Fruit fly (Drosophila melanogaster): ENCODE results near the gene GstT3.

The GstT3 gene

DNA sequence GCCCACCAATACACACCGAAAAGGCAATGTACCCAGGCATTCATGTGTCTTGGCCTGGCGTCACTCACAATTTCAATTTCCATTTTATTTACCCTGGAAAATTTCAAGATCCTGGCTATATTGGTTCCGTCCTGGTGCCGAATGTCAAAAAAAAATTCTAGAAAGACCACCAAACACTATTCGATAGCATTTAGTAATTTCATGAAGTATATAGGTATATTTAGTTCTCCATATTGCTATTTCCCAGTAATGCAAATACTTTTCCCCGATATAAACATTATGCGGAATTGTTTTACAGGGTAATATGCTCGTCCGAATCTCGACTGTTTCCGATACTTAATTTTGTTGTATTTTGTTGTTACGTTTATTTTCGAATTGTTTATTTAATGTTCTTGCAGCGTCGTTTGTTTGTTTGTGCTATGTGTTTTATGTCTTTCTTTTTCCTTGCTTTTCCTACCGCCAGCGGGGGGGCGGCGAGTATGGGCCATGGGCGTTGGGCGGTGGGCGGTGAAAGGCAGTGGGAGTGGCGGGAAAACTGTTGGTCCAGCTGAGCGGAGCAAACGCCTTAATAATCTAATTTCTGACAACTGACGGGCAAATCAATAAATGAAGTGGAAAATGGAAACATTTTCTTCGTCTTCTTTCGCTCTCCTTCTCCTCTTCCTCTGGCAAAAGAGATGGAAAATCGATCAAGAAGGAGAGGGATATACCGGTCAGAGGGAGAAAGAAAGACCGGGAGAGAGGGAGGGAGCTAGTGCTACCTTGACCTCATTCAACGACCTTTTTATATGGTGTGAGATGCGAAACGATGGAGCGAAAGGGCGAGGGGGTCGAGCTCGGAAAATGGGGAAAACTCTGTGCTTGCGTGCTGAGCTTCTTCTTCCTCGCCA lies 28.8 kb downstream of the GstT3 start (continued):
- TF ChIP-seq Oli (tag; optimal IDR thresholded peaks at IDR 0.05): peak; percentile 67
- no peak for TF ChIP-seq CG17612 (GFP tag; IDR thresholded peaks at IDR 0.05)
- peak; percentile 38 for TF ChIP-seq E2f2 (GFP tag; IDR thresholded peaks at IDR 0.05)
- TF ChIP-seq CG2678 (tag; optimal IDR thresholded peaks at IDR 0.05): peak; percentile 70
- no peak for TF ChIP-seq Kr (GFP tag; optimal IDR thresholded peaks at IDR 0.05)
- TF ChIP-seq jigr1 (GFP tag; IDR thresholded peaks at IDR 0.05): no peak
- peak; percentile 45 for TF ChIP-seq jing (GFP tag; optimal IDR thresholded peaks at IDR 0.05)
- TF ChIP-seq Antp (GFP tag; optimal IDR thresholded peaks at IDR 0.05): peak; percentile 42
- peak; percentile 14 for TF ChIP-seq fd3F (GFP tag; optimal IDR thresholded peaks at IDR 0.05)
- TF ChIP-seq usp (GFP tag; optimal IDR thresholded peaks at IDR 0.05): no peak
- peak; percentile 72 for TF ChIP-seq shn (GFP tag; optimal IDR thresholded peaks at IDR 0.05)
- no peak for TF ChIP-seq CG13287 (GFP tag; IDR thresholded peaks at IDR 0.05; ENCODE audit: partially characterized antibody)
- peak; percentile 70 for TF ChIP-seq Ada2b (GFP tag; IDR thresholded peaks at IDR 0.05)
- no peak for TF ChIP-seq Usf (GFP tag; optimal IDR thresholded peaks at IDR 0.05)
- no peak; the same call in 1 of the 2 replicates for TF ChIP-seq ssp (GFP tag; IDR thresholded peaks at IDR 0.05)
- no peak for TF ChIP-seq CG12744 (GFP tag; optimal IDR thresholded peaks at IDR 0.05)
- TF ChIP-seq CG10654 (GFP tag; optimal IDR thresholded peaks at IDR 0.05): peak; percentile 6
- no peak for TF ChIP-seq CG11093 (GFP tag; IDR thresholded peaks at IDR 0.05)
- TF ChIP-seq tll (GFP tag; optimal IDR thresholded peaks at IDR 0.05): no peak
- TF ChIP-seq hkb (optimal IDR thresholded peaks at IDR 0.05): no peak
- TF ChIP-seq hkb (GFP tag; IDR thresholded peaks at IDR 0.05): peak; percentile 61; the same call in 1 of the 2 replicates
- peak; percentile 72 for TF ChIP-seq slbo (GFP tag; IDR thresholded peaks at IDR 0.05)
- TF ChIP-seq HLH3B (GFP tag; IDR thresholded peaks at IDR 0.05): peak; percentile 59
- TF ChIP-seq fd96Cb (tag; optimal IDR thresholded peaks at IDR 0.05): peak; percentile 54
- no peak for TF ChIP-seq CG33213 (GFP tag; optimal IDR thresholded peaks at IDR 0.05)
- TF ChIP-seq zfh2 (GFP tag; optimal IDR thresholded peaks at IDR 0.05): peak; percentile 40
- peak; percentile 72 for TF ChIP-seq Xbp1 (GFP tag; optimal IDR thresholded peaks at IDR 0.05)
- TF ChIP-seq ems (GFP tag; optimal IDR thresholded peaks at IDR 0.05): peak; percentile 56
- peak; percentile 57 for TF ChIP-seq CG15269 (tag; optimal IDR thresholded peaks at IDR 0.05)
- TF ChIP-seq tap (tag; optimal IDR thresholded peaks at IDR 0.05): peak; percentile 14
- TF ChIP-seq H2.0 (GFP tag; IDR thresholded peaks at IDR 0.05): peak; percentile 33; the same call in 1 of the 2 replicates
- peak; percentile 49 for TF ChIP-seq CG1792 (GFP tag; optimal IDR thresholded peaks at IDR 0.05)
- TF ChIP-seq CG8089 (GFP tag; optimal IDR thresholded peaks at IDR 0.05): peak; percentile 29
- no peak for TF ChIP-seq cato (GFP tag; optimal IDR thresholded peaks at IDR 0.05; ENCODE audit: borderline replicate concordance)
- peak; percentile 12 for TF ChIP-seq gcm (GFP tag; optimal IDR thresholded peaks at IDR 0.05)
- TF ChIP-seq stc (GFP tag; IDR thresholded peaks at IDR 0.05): peak; percentile 59
- no peak for TF ChIP-seq zen2 (GFP tag; IDR thresholded peaks at IDR 0.05; ENCODE audit: partially characterized antibody)
- TF ChIP-seq jumu (GFP tag; optimal IDR thresholded peaks at IDR 0.05): peak; percentile 28
- no peak for TF ChIP-seq Hr78 (GFP tag; optimal IDR thresholded peaks at IDR 0.05)
- TF ChIP-seq Asciz (GFP tag; optimal IDR thresholded peaks at IDR 0.05): peak; percentile 49
- peak; percentile 62 for TF ChIP-seq lmd (GFP tag; IDR thresholded peaks at IDR 0.05)
- TF ChIP-seq amos (GFP tag; IDR thresholded peaks at IDR 0.05; ENCODE audit: partially characterized antibody): no peak
- TF ChIP-seq CG12071 (GFP tag; optimal IDR thresholded peaks at IDR 0.05): no peak
- TF ChIP-seq cas (GFP tag; IDR thresholded peaks at IDR 0.05): no peak
- no peak for TF ChIP-seq CG7963 (GFP tag; IDR thresholded peaks at IDR 0.05; ENCODE audit: partially characterized antibody)
- no peak for TF ChIP-seq bbx (GFP tag; IDR thresholded peaks at IDR 0.05; ENCODE audit: partially characterized antibody)
- TF ChIP-seq Stat92E (GFP tag; optimal IDR thresholded peaks at IDR 0.05): no peak
- no peak for TF ChIP-seq CG30431 (GFP tag; optimal IDR thresholded peaks at IDR 0.05)
- no peak for TF ChIP-seq Lpt (GFP tag; optimal IDR thresholded peaks at IDR 0.05)

Data from whole organism, embryonic.